Worm (Caenorhabditis elegans): Measurements from ENCODE around the gene Y62H9A.14.
A peak's percentile ranks its signal among the peaks of the same experiment; 100 is the strongest.

Gene Y62H9A.14

DNA sequence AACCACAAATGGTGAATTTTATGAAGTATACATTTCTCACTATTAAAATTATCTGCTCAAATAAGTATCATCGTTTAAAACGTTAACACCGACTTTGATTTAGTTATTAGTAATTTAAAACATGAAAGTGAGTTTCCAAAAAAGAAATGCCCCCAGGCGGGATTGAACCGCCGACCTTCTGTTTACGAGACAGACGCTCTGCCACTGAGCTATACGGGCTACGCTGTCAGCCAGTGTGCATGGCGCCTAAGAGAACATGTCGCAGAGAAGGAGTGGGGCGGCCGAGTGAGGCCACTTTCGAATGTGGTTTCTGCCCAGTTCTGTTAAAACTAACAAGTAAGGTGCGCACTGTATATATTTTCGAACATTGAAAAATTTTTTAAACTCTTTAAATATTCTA, 13.9 kb downstream of the Y62H9A.14 start (continued):
- TF ChIP-seq pha-4 (tag; optimal IDR thresholded peaks at IDR 0.05): no peak
- TF ChIP-seq cebp-1 (GFP tag; IDR thresholded peaks at IDR 0.05): 0 out of 2 replicates have a peak, but pooled peaks have one; percentile 25
- TF ChIP-seq cebp-1 (tag; optimal IDR thresholded peaks at IDR 0.05): peak; percentile 73
- TF ChIP-seq zim-3 (tag; optimal IDR thresholded peaks at IDR 0.05): peak; percentile 25
- peak; percentile 69 for TF ChIP-seq ceh-27 (GFP tag; optimal IDR thresholded peaks at IDR 0.05)
- TF ChIP-seq ccch-3 (GFP tag; optimal IDR thresholded peaks at IDR 0.05): no peak
- TF ChIP-seq egrh-3 (GFP tag; IDR thresholded peaks at IDR 0.05): peak; percentile 59; the same call in 1 of the 2 replicates
- peak; percentile 86 for TF ChIP-seq nfyb-1 (GFP tag; IDR thresholded peaks at IDR 0.05)
- no peak for TF ChIP-seq F57C9.4 (tag; optimal IDR thresholded peaks at IDR 0.05)
- TF ChIP-seq B0261.1 (tag; optimal IDR thresholded peaks at IDR 0.05): peak; percentile 90
- TF ChIP-seq ets-4 (GFP tag; optimal IDR thresholded peaks at IDR 0.05): no peak
- peak; percentile 58 for TF ChIP-seq snpc-3.4 (tag; optimal IDR thresholded peaks at IDR 0.05)
- no peak for TF ChIP-seq madf-3 (GFP tag; IDR thresholded peaks at IDR 0.05)
- TF ChIP-seq somi-1 (GFP tag; optimal IDR thresholded peaks at IDR 0.05): peak; percentile 68
- TF ChIP-seq athp-1 (tag; optimal IDR thresholded peaks at IDR 0.05): no peak
- peak; percentile 96 for TF ChIP-seq tbp1 (GFP tag; optimal IDR thresholded peaks at IDR 0.05)
- no peak for TF ChIP-seq B0019.2 (GFP tag; conservative IDR thresholded peaks at IDR 0.05)
- TF ChIP-seq lin-35 (GFP tag; optimal IDR thresholded peaks at IDR 0.05): no peak
- TF ChIP-seq nhr-179 (tag; optimal IDR thresholded peaks at IDR 0.05): peak; percentile 39
- peak; percentile 4 for TF ChIP-seq lsl-1 (GFP tag; optimal IDR thresholded peaks at IDR 0.05)
- no peak for TF ChIP-seq bed-2 (GFP tag; IDR thresholded peaks at IDR 0.05)
- TF ChIP-seq K11D2.4 (GFP tag; IDR thresholded peaks at IDR 0.05): peak; percentile 81
- TF ChIP-seq F33H1.4 (GFP tag; IDR thresholded peaks at IDR 0.05): no peak
- TF ChIP-seq rec-8 (tag; optimal IDR thresholded peaks at IDR 0.05): peak; percentile 78 to 80
- no peak for TF ChIP-seq sdz-38 (tag; optimal IDR thresholded peaks at IDR 0.05)
- no peak for TF ChIP-seq hsf-1 (GFP tag; IDR thresholded peaks at IDR 0.05)
- TF ChIP-seq ztf-25 (GFP tag; IDR thresholded peaks at IDR 0.05): peak; percentile 84; the same call in 1 of the 2 replicates
- peak; percentile 87 for TF ChIP-seq pbrm-1 (GFP tag; IDR thresholded peaks at IDR 0.05)
- TF ChIP-seq attf-5 (GFP tag; optimal IDR thresholded peaks at IDR 0.05): peak; percentile 43
- 0 out of 2 replicates have a peak, but pooled peaks have one; percentile 35 for TF ChIP-seq let-526 (GFP tag; IDR thresholded peaks at IDR 0.05)
- TF ChIP-seq let-607 (tag; optimal IDR thresholded peaks at IDR 0.05): peak in 1 of 2 experiments; percentile 54
- no peak for TF ChIP-seq B0035.1 (tag; optimal IDR thresholded peaks at IDR 0.05)
- TF ChIP-seq hrde-1 (tag; optimal IDR thresholded peaks at IDR 0.05; ENCODE audit: borderline replicate concordance): peak; percentile 18
- TF ChIP-seq F22D6.2 (tag; optimal IDR thresholded peaks at IDR 0.05): peak; percentile 31
- TF ChIP-seq lag-1 (GFP tag; IDR thresholded peaks at IDR 0.05): no peak
- peak; percentile 61 for TF ChIP-seq nhr-90 (tag; optimal IDR thresholded peaks at IDR 0.05)
- 0 out of 2 replicates have a peak, but pooled peaks have one; percentile 42 for TF ChIP-seq aptf-2 (GFP tag; conservative IDR thresholded peaks at IDR 0.05)
- TF ChIP-seq ztf-18 (tag; optimal IDR thresholded peaks at IDR 0.05): peak; percentile 52
- no peak for TF ChIP-seq hlh-26 (GFP tag; conservative IDR thresholded peaks at IDR 0.05)
- TF ChIP-seq die-1 (tag; optimal IDR thresholded peaks at IDR 0.05): peak; percentile 84
- no peak for TF ChIP-seq egl-18 (GFP tag; IDR thresholded peaks at IDR 0.05)
- TF ChIP-seq lin-26 (GFP tag; IDR thresholded peaks at IDR 0.05): no peak
- TF ChIP-seq F23B12.7 (tag; optimal IDR thresholded peaks at IDR 0.05; ENCODE audit: insufficient read depth): peak; percentile 45
- no peak for TF ChIP-seq lsy-27 (tag; optimal IDR thresholded peaks at IDR 0.05; ENCODE audit: borderline replicate concordance, insufficient read depth)
- no peak for TF ChIP-seq aptf-3 (GFP tag; IDR thresholded peaks at IDR 0.05)
- no peak for TF ChIP-seq sptf-2 (GFP tag; optimal IDR thresholded peaks at IDR 0.05)
- peak; percentile 83 for TF ChIP-seq D2030.7 (GFP tag; IDR thresholded peaks at IDR 0.05)

Measured in whole organism, young adult.